Fruit fly (Drosophila melanogaster) whole organism, larva: ENCODE data around the gene mRpS35.
A peak's percentile ranks its signal among the peaks of the same experiment; 100 is the strongest.

Experiments used
- noc ChIP-seq: fragments of 200-800 bp; sonication (Bioruptor generic); optimal IDR thresholded peaks from 3 replicates; lab custom pipeline; 2019; ENCODE audit warnings: missing biosample characterization, mild to moderate bottlenecking, missing genetic modification characterization, moderate library complexity

The mRpS35 gene

DNA sequence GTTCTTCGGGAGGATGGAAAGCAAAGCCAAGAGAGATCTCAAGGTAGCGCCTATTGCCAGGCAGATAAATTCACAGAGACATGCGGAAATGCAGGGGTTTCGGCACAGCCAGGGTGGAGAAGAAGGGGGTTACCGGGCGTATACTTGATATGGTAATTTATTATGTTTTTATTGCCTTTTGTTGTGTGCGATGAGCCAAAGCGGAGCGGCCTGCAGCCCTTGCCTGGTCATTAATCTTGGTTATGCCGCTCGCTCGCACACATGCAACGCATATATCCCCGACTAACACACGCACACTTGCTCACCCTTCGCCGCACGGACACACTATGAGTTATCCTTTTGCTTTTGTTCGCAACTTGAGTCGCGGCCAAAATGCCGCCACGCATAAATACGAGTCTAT lies 36.0 kb downstream of the mRpS35 start:
- TF ChIP-seq noc (tag; lab: Kevin White, UChicago) = no peak

DNA sequence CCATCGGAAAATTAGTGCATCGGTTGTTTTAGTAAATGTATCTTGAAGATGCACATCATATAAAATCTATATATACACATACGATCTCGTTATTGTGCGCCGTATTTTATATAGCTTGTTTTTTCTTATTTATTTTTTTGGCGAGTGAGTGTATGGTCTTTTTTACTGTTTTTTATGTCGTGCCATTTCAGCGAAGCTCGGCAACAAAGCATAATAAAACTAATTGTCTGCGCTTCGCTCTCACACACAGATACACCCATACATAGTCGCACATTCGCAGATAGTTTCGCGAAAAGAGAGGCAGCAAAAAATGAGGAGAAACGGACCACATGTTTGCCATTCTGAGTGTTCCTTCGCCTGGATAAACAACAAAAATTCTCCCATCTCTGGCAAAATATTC lies 37.2 kb downstream of the mRpS35 start:
- TF ChIP-seq noc (tag; lab: Kevin White, UChicago) = no peak

DNA sequence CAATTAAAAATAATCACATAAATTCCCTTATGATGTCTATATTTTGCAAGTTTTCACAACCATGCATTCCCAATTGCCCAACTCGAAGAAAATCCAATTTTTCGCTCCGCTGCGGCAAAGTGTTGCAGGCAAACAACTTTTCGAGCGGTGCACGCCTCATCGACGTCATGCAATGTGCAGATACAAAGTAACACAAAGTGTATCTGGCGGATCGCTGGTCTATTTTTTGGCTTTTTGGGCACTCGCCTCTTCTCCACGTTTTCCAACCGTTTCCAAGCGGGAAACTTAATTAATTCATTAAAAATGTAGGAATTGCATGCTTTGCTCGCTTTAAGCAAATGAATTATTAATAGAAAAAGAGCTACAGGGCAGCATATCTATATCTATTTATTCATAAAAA lies 38.1 kb downstream of the mRpS35 start:
- no peak for TF ChIP-seq noc (tag; lab: Kevin White, UChicago)

DNA sequence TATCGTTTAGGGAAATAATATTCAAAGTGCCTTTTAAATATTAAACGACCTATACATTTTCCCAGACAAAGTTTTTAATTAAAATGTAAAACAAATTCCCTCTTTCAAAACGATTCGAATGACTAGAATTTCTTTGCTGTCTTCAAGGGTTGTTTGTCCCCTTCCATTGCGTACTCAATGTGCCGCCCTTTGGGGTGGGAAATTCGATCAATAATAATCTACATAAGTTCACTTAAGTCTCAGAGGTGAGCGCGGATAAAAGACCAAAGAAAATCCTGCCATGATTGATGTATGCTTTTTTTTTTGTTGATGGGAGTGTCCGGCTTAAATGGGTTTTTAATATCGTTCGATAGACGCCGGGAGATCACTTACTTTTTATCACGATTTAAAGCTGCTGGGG lies 39.0 kb downstream of the mRpS35 start:
- no peak for TF ChIP-seq noc (tag; lab: Kevin White, UChicago)

DNA sequence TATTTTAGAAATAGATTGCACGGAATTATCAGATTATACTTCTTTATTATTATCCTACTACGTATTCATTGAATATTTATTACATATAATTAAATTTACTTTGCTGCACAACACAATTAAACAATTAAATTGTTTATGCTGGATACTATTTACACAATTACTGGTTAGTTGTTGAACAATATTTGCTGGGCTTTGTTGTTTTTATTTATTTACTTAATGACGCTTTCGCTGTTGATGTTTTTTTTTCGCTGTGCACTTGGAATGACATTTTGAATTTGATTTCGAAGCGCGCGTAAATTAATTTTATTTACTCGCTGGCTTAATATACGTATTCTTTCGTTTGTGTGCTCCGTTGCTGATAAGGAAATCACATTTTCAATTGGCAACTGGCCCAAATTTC lies 39.6 kb downstream of the mRpS35 start:
- TF ChIP-seq noc (tag; lab: Kevin White, UChicago) = no peak

DNA sequence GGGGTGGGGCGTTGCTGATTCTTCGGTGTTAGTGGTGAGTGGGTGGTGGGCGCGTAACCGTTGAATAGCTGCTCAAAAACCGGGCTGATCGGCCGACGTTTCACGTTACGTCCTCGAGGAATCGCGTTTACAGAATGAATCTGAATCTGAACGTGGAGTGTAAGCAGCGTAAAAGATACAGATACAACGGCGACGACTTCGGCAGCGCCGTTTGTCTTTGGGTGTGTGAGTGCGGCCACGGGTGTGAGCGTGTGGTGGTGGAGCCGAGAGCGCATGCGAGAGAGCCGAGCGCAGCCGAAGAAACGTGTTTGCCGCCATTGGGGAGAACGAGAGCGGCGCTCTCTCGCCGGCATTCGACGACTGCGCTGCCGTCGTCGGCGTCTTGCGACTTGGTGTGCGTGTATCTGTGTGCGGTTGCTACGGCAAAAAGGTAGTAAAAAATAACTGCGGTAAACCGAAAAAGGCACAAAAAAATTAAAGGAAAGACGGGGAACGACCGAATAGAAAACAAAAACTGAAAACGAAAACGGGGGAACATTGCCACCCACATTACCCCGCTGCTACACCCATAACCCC lies 40.3 kb downstream of the mRpS35 start:
- peak; percentile 20 for TF ChIP-seq noc (tag; lab: Kevin White, UChicago)

DNA sequence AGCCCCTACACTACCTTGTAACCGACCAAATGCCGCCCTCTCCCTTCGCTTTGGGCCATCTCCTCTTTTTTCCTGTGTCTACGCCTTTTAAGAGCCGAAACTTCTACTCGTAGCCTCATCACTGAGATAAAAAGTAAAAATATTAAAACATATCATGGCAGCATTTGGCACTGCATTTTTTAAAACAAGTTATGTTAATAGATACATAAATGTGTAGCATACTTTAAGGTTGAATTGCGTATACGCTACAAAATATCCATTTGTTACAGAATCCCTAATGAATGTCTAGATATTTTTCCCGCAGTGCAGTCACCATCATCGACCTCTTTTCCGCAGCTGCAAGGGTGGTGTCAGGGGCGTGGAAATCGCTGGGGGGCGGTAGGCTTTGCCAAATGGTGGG lies 42.3 kb downstream of the mRpS35 start:
- no peak for TF ChIP-seq noc (tag; lab: Kevin White, UChicago)

DNA sequence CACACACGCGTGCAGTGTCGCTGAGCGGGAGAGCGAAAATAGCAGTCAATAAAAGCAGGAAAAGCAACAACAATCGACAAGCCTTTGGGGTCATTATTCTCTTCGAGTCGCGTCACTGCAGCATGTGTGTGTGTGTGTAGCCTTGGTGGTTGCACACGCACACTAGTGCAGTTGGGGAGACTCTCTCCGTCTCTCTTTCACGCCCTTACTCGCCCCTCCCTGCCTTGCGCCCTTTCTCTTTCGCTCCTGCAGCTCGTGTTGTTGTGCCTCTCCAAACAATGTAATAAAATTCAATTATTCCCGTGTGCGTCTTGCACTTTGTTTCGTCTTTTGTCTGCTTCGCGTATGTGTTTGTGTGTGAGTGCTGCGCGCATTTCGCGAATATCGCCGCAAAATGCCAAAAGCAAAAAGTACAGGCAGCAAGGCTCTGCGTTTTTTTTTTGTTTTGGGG lies 42.8 kb downstream of the mRpS35 start:
- no peak for TF ChIP-seq noc (tag; lab: Kevin White, UChicago)

DNA sequence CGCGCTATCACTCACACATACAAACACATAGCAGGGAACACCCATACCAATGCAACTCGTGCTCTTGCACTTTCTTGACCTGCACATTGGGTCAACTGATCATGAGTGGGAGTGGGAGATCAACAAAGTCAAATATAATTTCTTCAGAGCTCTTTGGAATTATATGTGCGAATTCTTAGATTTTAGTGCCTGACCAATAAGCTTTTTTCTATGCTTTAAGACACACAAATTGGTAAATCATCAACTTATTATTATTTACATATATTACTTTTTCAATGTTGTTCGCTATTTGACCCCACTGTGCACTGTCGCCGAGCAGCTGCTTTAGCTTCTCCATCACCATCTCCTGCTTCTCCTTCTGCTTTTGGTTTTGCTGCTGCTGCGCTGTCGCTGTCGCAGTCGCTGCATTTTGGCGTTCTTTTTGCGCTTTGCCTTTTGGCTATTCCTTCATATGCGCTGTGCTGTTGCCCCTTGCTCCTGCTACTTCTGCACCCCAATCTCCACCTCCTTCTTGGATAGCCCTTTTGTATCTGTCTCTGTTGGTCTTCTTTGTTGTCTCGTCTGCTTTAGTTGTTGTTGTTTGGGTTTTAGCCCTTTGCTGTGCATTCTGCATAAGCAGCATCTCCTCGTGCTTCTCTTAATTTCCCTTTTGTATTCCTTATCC lies 43.5 kb downstream of the mRpS35 start:
- TF ChIP-seq noc (tag; lab: Kevin White, UChicago) = no peak

DNA sequence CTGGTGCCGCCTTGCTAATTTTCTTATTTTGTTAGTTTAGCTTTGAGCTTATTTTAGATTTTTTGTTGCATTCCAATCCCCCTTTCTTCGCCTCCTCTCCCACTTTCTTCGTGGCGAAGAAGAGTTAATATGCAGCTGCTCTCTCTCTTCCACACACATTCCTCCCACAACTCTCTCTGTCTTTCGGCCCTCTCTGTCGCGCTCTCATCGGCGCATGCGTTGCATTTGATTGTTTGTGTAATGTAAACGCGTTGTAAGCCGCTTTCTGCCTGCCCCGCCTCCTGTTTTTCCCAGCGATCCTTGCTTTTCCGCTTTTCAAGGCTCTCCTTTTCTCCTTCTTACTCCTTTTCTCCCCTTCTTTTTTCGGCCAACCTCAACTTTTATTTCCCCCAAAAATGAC lies 44.0 kb downstream of the mRpS35 start:
- TF ChIP-seq noc (tag; lab: Kevin White, UChicago) = no peak

DNA sequence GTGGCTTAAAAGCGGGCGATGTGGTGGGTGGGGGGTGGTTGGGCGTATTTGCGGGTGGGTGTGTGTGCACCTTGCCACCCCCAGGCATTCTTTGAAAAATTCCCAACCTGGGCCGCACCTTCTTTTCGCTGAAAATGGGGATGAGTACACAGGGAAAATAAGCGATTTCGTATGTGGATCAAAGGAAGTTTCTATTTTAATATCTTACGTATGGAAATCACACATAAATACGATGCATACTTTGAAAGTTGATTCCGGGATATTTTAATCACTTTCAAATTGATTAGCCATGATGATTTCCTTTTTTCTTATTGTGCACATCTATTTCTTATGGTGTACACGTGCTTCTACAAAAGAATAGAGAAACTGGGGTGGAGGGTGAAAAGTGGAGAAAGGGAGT lies 44.7 kb downstream of the mRpS35 start:
- no peak for TF ChIP-seq noc (tag; lab: Kevin White, UChicago)

DNA sequence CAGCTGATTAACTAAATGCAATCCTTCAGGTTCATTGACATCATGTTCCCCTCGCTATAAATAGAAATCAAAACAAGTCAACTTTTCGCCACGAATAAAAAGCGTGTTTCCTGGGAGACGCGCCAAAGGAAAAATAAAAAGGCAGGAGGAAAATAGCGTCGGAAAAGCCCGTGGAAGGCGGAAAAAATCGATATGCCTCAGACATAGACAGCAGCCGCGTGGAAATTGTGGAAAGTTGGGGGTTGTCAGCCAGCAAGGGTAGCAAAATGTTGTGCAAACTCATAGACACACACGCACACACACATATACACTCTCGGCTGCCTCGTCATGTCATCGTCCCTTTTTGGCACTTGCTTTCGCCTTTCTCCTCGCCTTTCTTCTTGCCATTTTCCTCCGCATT lies 47.5 kb downstream of the mRpS35 start:
- TF ChIP-seq noc (tag; lab: Kevin White, UChicago) = no peak

DNA sequence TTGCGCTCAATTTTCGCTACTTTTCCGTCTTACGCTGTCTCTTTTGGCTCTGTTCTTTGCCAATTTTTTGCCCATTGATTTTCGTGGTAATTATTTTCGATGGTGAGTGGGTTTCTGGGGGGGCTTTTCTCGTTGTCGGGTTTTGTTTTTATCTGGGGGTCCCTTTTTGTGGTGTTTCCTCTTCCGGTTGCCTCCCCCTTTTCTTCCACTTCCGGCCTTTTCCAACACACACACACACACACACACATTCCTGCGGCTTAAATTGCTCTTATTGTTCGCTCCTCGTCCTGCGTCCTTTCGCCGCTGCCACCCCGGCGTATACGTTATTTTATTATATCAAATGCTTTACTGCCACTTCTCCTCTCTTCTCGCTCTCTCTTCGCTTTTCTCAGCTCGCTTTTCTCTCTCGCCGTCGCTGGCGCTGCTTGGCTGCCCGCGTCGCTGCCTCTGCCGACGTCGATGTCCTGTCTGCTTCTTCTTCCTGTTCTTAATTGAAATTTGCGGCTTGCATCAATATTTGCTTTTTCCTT lies 48.0 kb downstream of the mRpS35 start:
- TF ChIP-seq noc (tag; lab: Kevin White, UChicago) = no peak

DNA sequence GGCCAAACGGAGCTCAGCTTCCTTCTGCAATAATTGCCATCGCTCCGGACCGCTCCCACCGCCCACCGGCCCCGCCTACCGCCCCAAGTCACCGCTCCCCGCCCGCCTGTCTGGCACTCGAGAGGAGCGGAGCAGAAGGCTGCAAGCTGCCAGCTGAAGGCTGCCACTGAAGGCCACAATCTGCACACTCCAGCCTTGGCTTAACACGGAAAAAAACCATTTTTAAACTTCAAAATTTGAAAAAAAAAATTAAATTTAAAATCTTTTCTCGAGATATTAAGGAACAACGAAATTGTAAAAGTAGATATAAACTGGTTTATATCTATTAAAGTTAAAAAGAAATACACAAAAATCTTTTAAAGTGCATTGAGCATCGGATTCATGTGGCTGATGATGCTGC lies 49.2 kb downstream of the mRpS35 start:
- TF ChIP-seq noc (tag; lab: Kevin White, UChicago) = no peak

DNA sequence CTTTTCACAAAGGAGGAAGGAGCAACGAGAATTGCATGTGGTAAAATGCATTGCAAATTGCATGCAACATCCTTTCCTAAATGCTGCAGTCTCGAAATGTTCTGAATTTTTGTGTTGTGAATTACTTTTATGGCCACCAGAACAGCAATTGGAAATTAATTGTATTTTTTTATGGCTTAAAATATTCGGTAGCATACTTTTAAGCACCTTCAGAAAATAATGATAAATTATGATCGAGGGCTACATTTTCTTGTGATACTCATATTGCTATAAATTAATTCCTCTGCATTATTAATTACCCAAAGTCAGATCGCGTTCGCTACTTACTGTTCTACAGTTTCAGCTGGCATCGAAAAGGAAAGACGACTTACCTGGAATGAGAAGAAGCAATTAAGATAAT lies 50.5 kb downstream of the mRpS35 start:
- TF ChIP-seq noc (tag; lab: Kevin White, UChicago) = no peak
